Worm (Caenorhabditis elegans): ENCODE results near the gene acsd-1.

DNA sequence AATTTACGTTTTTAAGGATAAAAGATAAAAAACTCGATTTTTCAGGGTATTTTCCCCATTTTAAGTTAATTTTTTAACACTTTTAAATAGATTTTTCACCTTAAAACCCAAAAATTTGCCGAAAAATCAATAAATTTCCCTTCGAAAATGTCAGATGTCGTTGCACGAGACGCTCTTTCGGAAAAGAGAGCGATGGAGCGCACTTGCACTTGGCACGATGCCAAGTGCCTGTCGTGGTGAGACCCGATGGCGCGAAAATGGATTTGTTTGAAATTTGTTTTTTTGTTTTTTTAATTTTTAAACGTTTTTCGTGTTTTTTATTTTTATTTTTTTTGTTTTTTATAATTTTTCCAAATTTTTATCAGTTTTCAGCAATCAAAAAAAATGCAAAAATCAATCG lies 35.7 kb upstream of the acsd-1 start, which contains the start of the genes rab-18 and kbp-4:
- TF ChIP-seq lin-35 (GFP tag; optimal IDR thresholded peaks at IDR 0.05) (peak; percentile 43 to 98 (median 70)), ama-1 (optimal IDR thresholded peaks at IDR 0.05) (no peak), ama-1 (GFP tag; optimal IDR thresholded peaks at IDR 0.05) (no peak), madf-10 (tag; optimal IDR thresholded peaks at IDR 0.05) (peak; percentile 63), F55B11.4 (tag; optimal IDR thresholded peaks at IDR 0.05; ENCODE audit: borderline replicate concordance, insufficient read depth) (no peak), mes-4 (tag; optimal IDR thresholded peaks at IDR 0.05) (no peak), K11D2.4 (GFP tag; IDR thresholded peaks at IDR 0.05) (peak; percentile 87), nhr-90 (tag; optimal IDR thresholded peaks at IDR 0.05) (peak; percentile 13), zfh-2 (GFP tag; conservative IDR thresholded peaks at IDR 0.05) (peak; percentile 63)
